Worm (Caenorhabditis elegans): ENCODE results near the gene F52G2.3.
"Not testable (repeated sequence)": the region's sequence is repeated elsewhere in the genome, so short reads cannot be mapped to it uniquely, and the experiment has no call there.

ce11 chrIV:13588544-13589043 is 40.6 kb upstream of the F52G2.3 start, which contains the start of gene sru-9:
- TF ChIP-seq lsy-2 (tag; optimal IDR thresholded peaks at IDR 0.05); ztf-11 (tag; optimal IDR thresholded peaks at IDR 0.05); unc-62 (GFP tag; optimal IDR thresholded peaks at IDR 0.05); ceh-39 (tag; optimal IDR thresholded peaks at IDR 0.05); pha-4 (tag; optimal IDR thresholded peaks at IDR 0.05); mls-2 (tag; optimal IDR thresholded peaks at IDR 0.05); unc-39 (tag; optimal IDR thresholded peaks at IDR 0.05); nhr-237 (tag; optimal IDR thresholded peaks at IDR 0.05); nhr-12 (tag; optimal IDR thresholded peaks at IDR 0.05); ces-1 (GFP tag; optimal IDR thresholded peaks at IDR 0.05): not testable (repeated sequence)

Data from whole organism, mixed stage, embryonic.